Comparison of ENCODE assay signal across 5 worm cellular contexts in the genomic region with DNA sequence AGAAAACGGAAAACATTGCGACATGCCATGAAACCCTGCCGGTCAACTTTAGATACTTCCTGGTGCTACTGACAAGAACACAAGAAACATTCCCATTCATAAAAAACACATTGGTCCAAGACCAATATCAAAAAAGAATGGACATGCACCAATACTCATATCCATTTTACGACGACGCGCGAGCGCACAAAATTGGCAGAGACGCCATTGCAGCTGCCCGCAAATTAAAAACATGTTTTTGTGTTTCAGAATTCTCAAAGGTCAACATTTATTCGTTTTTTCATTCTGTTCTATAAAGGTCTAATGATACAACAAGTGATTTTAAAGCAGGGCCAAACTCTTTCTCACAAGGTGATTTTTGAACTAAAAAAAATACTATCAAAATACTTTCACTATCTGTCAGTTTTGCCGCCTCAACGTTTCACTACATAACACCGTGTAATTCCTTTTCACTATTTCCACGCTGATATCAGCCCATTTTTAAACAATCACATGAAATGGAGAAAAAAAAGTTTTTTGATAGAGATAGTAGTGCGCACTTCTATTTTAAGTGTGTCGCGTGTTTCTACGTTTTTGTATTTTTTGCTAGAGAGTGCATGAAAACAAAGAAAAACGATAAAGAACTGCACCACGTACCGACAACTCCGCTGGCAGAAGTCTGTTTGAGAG.
TF ChIP-seq lines count a peak whose summit lies in the region.

No protein-coding gene starts in this region.

TF ChIP-seq in whole organism, L1 larva, 84 proteins besides CTCF, POLR2A, EP300 and RAD21 (continues in another document):
- TF ChIP-seq elt-3 (tag; optimal IDR thresholded peaks at IDR 0.05; lab: Kevin White, UChicago) (peak in 4 of 6 experiments; percentile 16 to 63 (median 30)), hpl-2 (GFP tag; optimal IDR thresholded peaks at IDR 0.05; lab: Kevin White, UChicago) (peak; percentile 37), nhr-90 (tag; optimal IDR thresholded peaks at IDR 0.05; lab: Kevin White, UChicago; ENCODE audit: poor library complexity) (peak; percentile 6), blmp-1 (tag; optimal IDR thresholded peaks at IDR 0.05; lab: Kevin White, UChicago) (peak; percentile 76), tbx-2 (tag; optimal IDR thresholded peaks at IDR 0.05; lab: Kevin White, UChicago) (no peak), lin-14 (GFP tag; optimal IDR thresholded peaks at IDR 0.05; lab: Kevin White, UChicago) (peak; percentile 41), nhr-85 (tag; lab: Kevin White, UChicago) (peak; percentile 40), nhr-71 (tag; optimal IDR thresholded peaks at IDR 0.05; lab: Kevin White, UChicago) (peak; percentile 53), snu-23 (GFP tag; optimal IDR thresholded peaks at IDR 0.05; lab: Kevin White, UChicago) (peak; percentile 32), dsc-1 (tag; optimal IDR thresholded peaks at IDR 0.05; lab: Kevin White, UChicago) (peak; percentile 90), elt-2 (tag; optimal IDR thresholded peaks at IDR 0.05; lab: Kevin White, UChicago) (peak; percentile 84), fkh-4 (tag; optimal IDR thresholded peaks at IDR 0.05; lab: Kevin White, UChicago; ENCODE audit: borderline replicate concordance) (peak; percentile 40), pqm-1 (tag; optimal IDR thresholded peaks at IDR 0.05; lab: Kevin White, UChicago) (peak; percentile 14), mab-9 (GFP tag; IDR thresholded peaks at IDR 0.05; lab: Robert Waterston, UW) (no peak), lin-35 (GFP tag; optimal IDR thresholded peaks at IDR 0.05; lab: Kevin White, UChicago) (peak in 1 of 2 experiments; percentile 39), nhr-20 (tag; optimal IDR thresholded peaks at IDR 0.05; lab: Kevin White, UChicago) (peak; percentile 43)

TF ChIP-seq in whole organism, L2 larva, 48 proteins besides CTCF, POLR2A, EP300 and RAD21:
- TF ChIP-seq gmeb-1 (tag; optimal IDR thresholded peaks at IDR 0.05; lab: Kevin White, UChicago): peak; percentile 34
- no peak for TF ChIP-seq zag-1 (tag; optimal IDR thresholded peaks at IDR 0.05; lab: Kevin White, UChicago)
- TF ChIP-seq fos-1 (tag; optimal IDR thresholded peaks at IDR 0.05; lab: Kevin White, UChicago): peak; percentile 61
- no peak for TF ChIP-seq lin-39 (tag; optimal IDR thresholded peaks at IDR 0.05; lab: Kevin White, UChicago)
- TF ChIP-seq crh-2 (tag; optimal IDR thresholded peaks at IDR 0.05; lab: Kevin White, UChicago): peak; percentile 53
- TF ChIP-seq blmp-1 (tag; optimal IDR thresholded peaks at IDR 0.05; lab: Kevin White, UChicago; ENCODE audit: insufficient read depth): peak; percentile 91
- TF ChIP-seq sma-9 (GFP tag; optimal IDR thresholded peaks at IDR 0.05; lab: Kevin White, UChicago): peak; percentile 81
- TF ChIP-seq sma-9 (tag; optimal IDR thresholded peaks at IDR 0.05; lab: Kevin White, UChicago): no peak
- TF ChIP-seq nhr-23 (tag; optimal IDR thresholded peaks at IDR 0.05; lab: Kevin White, UChicago): no peak
- no peak for TF ChIP-seq skn-1 (tag; optimal IDR thresholded peaks at IDR 0.05; lab: Kevin White, UChicago)

TF ChIP-seq in whole organism, L3 larva, 47 proteins besides CTCF, POLR2A, EP300 and RAD21:
- no peak for TF ChIP-seq R02D3.7 (tag; optimal IDR thresholded peaks at IDR 0.05; lab: Kevin White, UChicago)
- TF ChIP-seq pqm-1 (tag; optimal IDR thresholded peaks at IDR 0.05; lab: Kevin White, UChicago): peak; percentile 91
- no peak for TF ChIP-seq nhr-28 (tag; optimal IDR thresholded peaks at IDR 0.05; lab: Kevin White, UChicago)
- TF ChIP-seq elt-2 (tag; optimal IDR thresholded peaks at IDR 0.05; lab: Kevin White, UChicago): peak; percentile 90
- TF ChIP-seq nhr-77 (tag; optimal IDR thresholded peaks at IDR 0.05; lab: Kevin White, UChicago): no peak
- TF ChIP-seq ztf-11 (tag; optimal IDR thresholded peaks at IDR 0.05; lab: Kevin White, UChicago): no peak
- TF ChIP-seq jun-1 (tag; optimal IDR thresholded peaks at IDR 0.05; lab: Kevin White, UChicago): peak; percentile 32
- no peak for TF ChIP-seq unc-62 (GFP tag; optimal IDR thresholded peaks at IDR 0.05; lab: Kevin White, UChicago)
- no peak for TF ChIP-seq mdl-1 (tag; optimal IDR thresholded peaks at IDR 0.05; lab: Kevin White, UChicago)

TF ChIP-seq in whole organism, L4 larva, 104 proteins besides CTCF, POLR2A, EP300 and RAD21 (continues in another document):
- TF ChIP-seq spr-3 (GFP tag; optimal IDR thresholded peaks at IDR 0.05; lab: Kevin White, UChicago) (no peak), unc-62 (GFP tag; optimal IDR thresholded peaks at IDR 0.05 in 1 of 2; lab: Kevin White, UChicago) (peak in 1 of 2 experiments; percentile 54), unc-62 (tag; optimal IDR thresholded peaks at IDR 0.05; lab: Kevin White, UChicago) (no peak), nhr-42 (GFP tag; IDR thresholded peaks at IDR 0.05; lab: Robert Waterston, UW) (no peak), madf-9 (GFP tag; conservative IDR thresholded peaks at IDR 0.05; lab: Robert Waterston, UW) (no peak), spr-1 (tag; optimal IDR thresholded peaks at IDR 0.05; lab: Kevin White, UChicago) (no peak), mdt-29 (GFP tag; IDR thresholded peaks at IDR 0.05; lab: Robert Waterston, UW) (no peak), zag-1 (tag; optimal IDR thresholded peaks at IDR 0.05; lab: Kevin White, UChicago) (no peak), nhr-41 (GFP tag; IDR thresholded peaks at IDR 0.05; lab: Robert Waterston, UW) (no peak), lim-7 (GFP tag; IDR thresholded peaks at IDR 0.05; lab: Robert Waterston, UW) (no peak), lin-29 (GFP tag; IDR thresholded peaks at IDR 0.05; lab: Robert Waterston, UW) (no peak), zfp-3 (GFP tag; conservative IDR thresholded peaks at IDR 0.05; lab: Robert Waterston, UW) (no peak), dmd-9 (GFP tag; IDR thresholded peaks at IDR 0.05; lab: Robert Waterston, UW) (no peak), F44E2.7 (GFP tag; IDR thresholded peaks at IDR 0.05; lab: Robert Waterston, UW) (no peak), daf-8 (GFP tag; IDR thresholded peaks at IDR 0.05; lab: Robert Waterston, UW) (no peak), nhr-10 (tag; optimal IDR thresholded peaks at IDR 0.05; lab: Kevin White, UChicago) (no peak), php-3 (GFP tag; IDR thresholded peaks at IDR 0.05; lab: Robert Waterston, UW) (no peak), nhr-6 (tag; optimal IDR thresholded peaks at IDR 0.05; lab: Kevin White, UChicago) (no peak), mxl-3 (GFP tag; optimal IDR thresholded peaks at IDR 0.05; lab: Kevin White, UChicago) (peak; percentile 60), ces-1 (GFP tag; optimal IDR thresholded peaks at IDR 0.05; lab: Kevin White, UChicago) (no peak), dpl-1 (GFP tag; optimal IDR thresholded peaks at IDR 0.05; lab: Kevin White, UChicago) (no peak), Y48G9A.11 (GFP tag; IDR thresholded peaks at IDR 0.05; lab: Robert Waterston, UW) (no peak), fos-1 (tag; optimal IDR thresholded peaks at IDR 0.05; lab: Kevin White, UChicago) (no peak), ceh-82 (tag; optimal IDR thresholded peaks at IDR 0.05; lab: Kevin White, UChicago) (no peak), D1046.2 (GFP tag; IDR thresholded peaks at IDR 0.05; lab: Robert Waterston, UW) (no peak), Y105C5A.15 (GFP tag; IDR thresholded peaks at IDR 0.05; lab: Robert Waterston, UW) (no peak), egl-27 (tag; optimal IDR thresholded peaks at IDR 0.05; lab: Kevin White, UChicago) (no peak), zip-11 (GFP tag; IDR thresholded peaks at IDR 0.05; lab: Robert Waterston, UW) (no peak)

TF ChIP-seq in whole organism, young adult, 124 proteins besides CTCF, POLR2A, EP300 and RAD21:
- TF ChIP-seq ccch-3 (GFP tag; optimal IDR thresholded peaks at IDR 0.05; lab: Kevin White, UChicago) (no peak), nhr-80 (tag; optimal IDR thresholded peaks at IDR 0.05; lab: Kevin White, UChicago) (peak; percentile 35)
